Worm (Caenorhabditis elegans) whole organism, L1 larva: Measurements from ENCODE around the gene chil-10.

Experiments used
- dpl-1 ChIP-seq, 3 experiments: fragments of 150-350 bp in 2 of 3; sonication (generic microtip) in 1 of 3; optimal IDR thresholded peaks; 2 replicates each; lab custom pipeline; 2014 to 2017; ENCODE audit warnings: missing biosample characterization in 3 of 3, missing genetic modification characterization in 3 of 3, missing genetic modification reagents in 3 of 3
- ets-5 ChIP-seq: fragments of 200-800 bp; sonication (Bioruptor generic); IDR thresholded peaks from 2 replicates; pipeline ENCODE4 v1.3.6; 2022; ENCODE audit warnings: missing genetic modification characterization, missing compliant biosample characterization
- jun-1 ChIP-seq: fragments of 150-350 bp; optimal IDR thresholded peaks from 2 replicates; lab custom pipeline; 2014; ENCODE audit warnings: missing biosample characterization, missing genetic modification reagents, missing genetic modification characterization
- nhr-84 ChIP-seq: sonication (generic microtip); optimal IDR thresholded peaks from 2 replicates; lab custom pipeline; 2017; ENCODE audit warnings: missing biosample characterization, missing genetic modification characterization
- sox-4 ChIP-seq: sonication (generic microtip); optimal IDR thresholded peaks from 2 replicates; lab custom pipeline; 2016; ENCODE audit warnings: missing genetic modification characterization, missing compliant biosample characterization
- unc-86 ChIP-seq: sonication (generic microtip); optimal IDR thresholded peaks from 2 replicates; lab custom pipeline; 2016; ENCODE audit warnings: missing genetic modification characterization, missing compliant biosample characterization

DNA sequence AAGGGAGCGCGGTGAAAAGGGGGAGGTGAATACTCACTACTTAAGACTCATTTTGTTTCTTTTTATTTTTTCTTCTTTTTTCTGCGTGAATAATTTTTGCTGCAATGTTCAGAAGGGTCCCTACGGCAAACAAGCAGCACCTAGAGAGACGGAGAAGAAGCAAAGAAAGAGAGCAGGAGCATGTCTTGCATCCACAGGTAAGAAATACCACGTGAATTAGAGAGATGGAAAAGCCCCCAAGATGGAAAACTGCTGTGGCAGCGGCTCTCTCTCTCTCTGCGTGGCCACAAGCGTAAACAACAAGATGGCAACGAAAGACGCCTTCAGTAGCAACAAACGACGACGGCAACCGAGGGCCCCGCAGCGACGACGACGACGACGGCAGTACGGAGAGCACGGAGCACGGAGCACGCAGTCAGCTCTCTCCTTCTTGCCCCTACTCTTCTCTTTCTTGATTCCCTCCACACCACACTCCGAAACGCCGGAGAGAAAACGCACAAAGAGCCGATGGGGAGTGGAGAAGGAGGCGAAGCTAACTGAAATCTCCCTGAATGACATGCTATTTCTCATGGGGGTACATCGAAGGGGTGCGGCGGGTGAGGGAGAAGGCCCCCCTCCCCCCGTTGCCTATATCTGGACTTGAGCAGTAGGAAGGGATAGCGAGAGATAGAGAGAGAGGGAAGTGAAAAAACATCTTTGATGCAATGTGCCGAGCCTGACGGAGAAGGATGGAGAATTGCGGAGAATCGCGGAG, 35.1 kb downstream of the chil-10 start:
- TF ChIP-seq sox-4 (tag; lab: Kevin White, UChicago) (peak; percentile 70), dpl-1 (GFP tag; optimal IDR thresholded peaks at IDR 0.05; lab: Kevin White, UChicago) (peak in 1 of 3 experiments; percentile 13), jun-1 (tag; lab: Kevin White, UChicago) (peak; percentile 40), ets-5 (no peak), unc-86 (tag; lab: Kevin White, UChicago) (peak; percentile 89), nhr-84 (tag; lab: Kevin White, UChicago) (no peak)
